Worm (Caenorhabditis elegans) whole organism, young adult: ENCODE data around the gene Y82E9BL.6.

ENCODE experiments used
- dpl-1 ChIP-seq: fragments of 150-350 bp; optimal IDR thresholded peaks from 2 replicates; lab custom pipeline; 2014; ENCODE audit warnings: missing biosample characterization, missing genetic modification reagents, missing genetic modification characterization
- hlh-12 ChIP-seq: sonication (generic microtip); optimal IDR thresholded peaks from 2 replicates; lab custom pipeline; 2016; ENCODE audit warnings: missing genetic modification characterization, missing compliant biosample characterization
- hmg-1.2 ChIP-seq: fragments of 200-800 bp; sonication (Bioruptor generic); IDR thresholded peaks from 2 replicates; pipeline ENCODE4 v1.3.6; 2022; ENCODE audit warnings: missing genetic modification reagents, missing genetic modification characterization, missing compliant biosample characterization
- lir-1 ChIP-seq: fragments of 200-800 bp; sonication (Bioruptor generic); conservative IDR thresholded peaks from 2 replicates; pipeline ENCODE4 v1.3.6; 2022; ENCODE audit warnings: missing genetic modification reagents, missing genetic modification characterization, missing compliant biosample characterization
- madf-8 ChIP-seq: fragments of 200-800 bp; sonication (Bioruptor generic); conservative IDR thresholded peaks from 2 replicates; pipeline ENCODE4 v1.3.6; 2022; ENCODE audit warnings: missing genetic modification reagents, missing genetic modification characterization, missing compliant biosample characterization
- pha-4 ChIP-seq: fragments of 150-350 bp; sonication (generic microtip); optimal IDR thresholded peaks from 2 replicates; lab custom pipeline; 2014; ENCODE audit warnings: missing biosample characterization, missing genetic modification reagents, missing genetic modification characterization
- snpc-4 ChIP-seq, 5 experiments: fragments of 150-350 bp in 1 of 5; sonication (generic microtip) in 4 of 5; optimal IDR thresholded peaks; 2 replicates each; lab custom pipeline; 2014 to 2018; ENCODE audit warnings: missing genetic modification characterization in 5 of 5, missing biosample characterization in 3 of 5, antibody characterized with exemption in 2 of 5, mild to moderate bottlenecking in 2 of 5, missing compliant biosample characterization in 2 of 5, missing genotype in 2 of 5, moderate library complexity in 2 of 5, missing genetic modification reagents in 1 of 5
- unc-62 ChIP-seq: fragments of 150-350 bp; optimal IDR thresholded peaks from 2 replicates; lab custom pipeline; 2014; ENCODE audit warnings: missing biosample characterization, missing genetic modification reagents, missing genetic modification characterization

- TF ChIP-seq unc-62 (GFP tag; lab: Kevin White, UChicago) (no peak), pha-4 (tag; lab: Kevin White, UChicago) (no peak), madf-8 (GFP tag; lab: Robert Waterston, UW) (no peak), snpc-4 (GFP tag; optimal IDR thresholded peaks at IDR 0.05; lab: Kevin White, UChicago) (no peak), snpc-4 (tag; optimal IDR thresholded peaks at IDR 0.05; lab: Kevin White, UChicago) (no peak), hlh-12 (no peak), hmg-1.2 (GFP tag; lab: Robert Waterston, UW) (no peak; the same call in 1 of the 2 replicates), lir-1 (GFP tag; lab: Robert Waterston, UW) (no peak), dpl-1 (GFP tag; lab: Kevin White, UChicago) (no peak)
Measured at ce11 chrIII:1354523-1354922, 8.9 kb upstream of the Y82E9BL.6 start.
